Worm (Caenorhabditis elegans) whole organism, L1 larva: ENCODE results near the gene T13A10.64.

Source experiments
- aly-2 ChIP-seq: fragments of 150-350 bp; optimal IDR thresholded peaks from 2 replicates; lab custom pipeline; 2014; ENCODE audit warnings: missing biosample characterization, missing genetic modification characterization
- dsc-1 ChIP-seq: sonication (generic microtip); optimal IDR thresholded peaks from 2 replicates; lab custom pipeline; 2016; ENCODE audit warnings: mild to moderate bottlenecking, missing genetic modification characterization, missing compliant biosample characterization
- lin-13 ChIP-seq: fragments of 150-350 bp; optimal IDR thresholded peaks from 2 replicates; lab custom pipeline; 2014; ENCODE audit warnings: missing biosample characterization, missing genetic modification reagents, missing genetic modification characterization
- lin-15B ChIP-seq: fragments of 150-350 bp; sonication (generic microtip); optimal IDR thresholded peaks from 3 replicates; lab custom pipeline; 2014; ENCODE audit warnings: missing biosample characterization, missing genetic modification characterization
- lin-39 ChIP-seq: fragments of 150-350 bp; optimal IDR thresholded peaks from 2 replicates; lab custom pipeline; 2014; ENCODE audit warnings: missing biosample characterization, missing genetic modification reagents, missing genetic modification characterization
- mdl-1 ChIP-seq, 2 experiments: fragments of 150-350 bp; optimal IDR thresholded peaks; 2 replicates each; lab custom pipeline; 2014 to 2017; ENCODE audit warnings: missing biosample characterization in 2 of 2, missing genetic modification characterization in 2 of 2, inconsistent platforms in 1 of 2
- skn-1 ChIP-seq: fragments of 150-350 bp; optimal IDR thresholded peaks from 2 replicates; lab custom pipeline; 2014; ENCODE audit warnings: missing biosample characterization, missing genetic modification characterization
- ztf-4 ChIP-seq: fragments of 150-350 bp; optimal IDR thresholded peaks from 2 replicates; lab custom pipeline; 2014; ENCODE audit warnings: missing biosample characterization, missing genetic modification characterization

- TF ChIP-seq ztf-4 (tag; lab: Kevin White, UChicago) (no peak), skn-1 (tag; lab: Kevin White, UChicago) (no peak), aly-2 (no peak), lin-13 (GFP tag; lab: Kevin White, UChicago) (no peak), lin-15B (tag; lab: Kevin White, UChicago) (no peak), mdl-1 (tag; optimal IDR thresholded peaks at IDR 0.05; lab: Kevin White, UChicago) (no peak), lin-39 (tag; lab: Kevin White, UChicago) (no peak), dsc-1 (no peak)
Measured at ce11 chrIV:6279392-6279791, 24.7 kb downstream of the T13A10.64 start, which contains the start of gene sams-5.
